Fruit fly (Drosophila melanogaster) whole organism, embryonic: Measurements from ENCODE around the gene CG15602.

ENCODE experiments used
- Atf-2 ChIP-seq: fragments of 200-800 bp; sonication (Bioruptor generic); optimal IDR thresholded peaks from 2 replicates; lab custom pipeline; 2016; ENCODE audit warnings: missing biosample characterization, missing genetic modification characterization
- BEAF-32 ChIP-seq: fragments of 200-800 bp; sonication (Bioruptor generic); optimal IDR thresholded peaks from 3 replicates; lab custom pipeline; 2017; ENCODE audit warnings: missing biosample characterization, missing genetic modification characterization, mild to moderate bottlenecking, moderate library complexity, missing genetic modification reagents
- Bdp1 ChIP-seq: fragments of 200-800 bp; sonication (Bioruptor generic); optimal IDR thresholded peaks from 3 replicates; lab custom pipeline; 2016; ENCODE audit warnings: missing biosample characterization, missing genetic modification characterization
- Blimp-1 ChIP-seq: fragments of 200-800 bp; sonication (Bioruptor generic); optimal IDR thresholded peaks from 3 replicates; lab custom pipeline; 2018; ENCODE audit warnings: missing biosample characterization, missing genetic modification characterization, mild to moderate bottlenecking, moderate library complexity, missing genetic modification reagents
- CG10321 ChIP-seq: fragments of 200-800 bp; sonication (Bioruptor generic); IDR thresholded peaks from 2 replicates; pipeline ENCODE4 v1.3.6; 2022; ENCODE audit warnings: missing biosample characterization, missing genetic modification characterization
- CG10366 ChIP-seq: fragments of 200-800 bp; sonication (Bioruptor generic); IDR thresholded peaks from 2 replicates; pipeline ENCODE4 v1.3.6; 2022; ENCODE audit warnings: missing biosample characterization, missing genetic modification characterization
- CG10959 ChIP-seq: fragments of 200-800 bp; sonication (Bioruptor generic); IDR thresholded peaks from 2 replicates; pipeline ENCODE4 v1.3.6; 2022; ENCODE audit warnings: missing biosample characterization, missing genetic modification characterization
- CG10979 ChIP-seq: fragments of 200-800 bp; sonication (Bioruptor generic); optimal IDR thresholded peaks from 2 replicates; lab custom pipeline; 2018; ENCODE audit warnings: missing biosample characterization, mild to moderate bottlenecking, missing genetic modification characterization, moderate library complexity
- CG11398 ChIP-seq: fragments of 200-800 bp; sonication (Bioruptor generic); optimal IDR thresholded peaks from 2 replicates; lab custom pipeline; 2016; ENCODE audit warnings: missing biosample characterization, missing genetic modification characterization
- CG12299 ChIP-seq: fragments of 200-800 bp; sonication (Bioruptor generic); optimal IDR thresholded peaks from 2 replicates; lab custom pipeline; 2018; ENCODE audit warnings: missing biosample characterization, mild to moderate bottlenecking, missing genetic modification characterization
- CG14860 ChIP-seq: fragments of 200-800 bp; sonication (Bioruptor generic); IDR thresholded peaks from 3 replicates; pipeline ENCODE4 v1.3.6; 2022; ENCODE audit warnings: missing biosample characterization, missing genetic modification characterization; ENCODE audit not compliant: partially characterized antibody
- CG15073 ChIP-seq: fragments of 200-800 bp; sonication (Bioruptor generic); optimal IDR thresholded peaks from 2 replicates; lab custom pipeline; 2016; ENCODE audit warnings: missing biosample characterization, missing genetic modification characterization
- CG1603 ChIP-seq: fragments of 200-800 bp; sonication (Bioruptor generic); optimal IDR thresholded peaks from 2 replicates; lab custom pipeline; 2019; ENCODE audit warnings: missing biosample characterization, mild to moderate bottlenecking, missing genetic modification characterization, moderate library complexity
- CG17328 ChIP-seq: fragments of 200-800 bp; sonication (Bioruptor generic); IDR thresholded peaks from 2 replicates; pipeline ENCODE4 v1.3.6; 2022; ENCODE audit warnings: missing biosample characterization, missing genetic modification characterization
- CG17802 ChIP-seq: fragments of 200-800 bp; sonication (Bioruptor generic); optimal IDR thresholded peaks from 2 replicates; lab custom pipeline; 2018; ENCODE audit warnings: missing biosample characterization, mild to moderate bottlenecking, missing genetic modification characterization, moderate library complexity
- CG3065 ChIP-seq: fragments of 200-800 bp; sonication (Bioruptor generic); optimal IDR thresholded peaks from 2 replicates; lab custom pipeline; 2016; ENCODE audit warnings: missing biosample characterization, missing genetic modification characterization
- CG32532 ChIP-seq: fragments of 200-800 bp; sonication (Bioruptor generic); IDR thresholded peaks from 2 replicates; pipeline ENCODE4 v1.3.6; 2022; ENCODE audit warnings: missing biosample characterization, missing genetic modification characterization
- CG34422 ChIP-seq: fragments of 200-800 bp; sonication (Bioruptor generic); IDR thresholded peaks from 3 replicates; pipeline ENCODE4 v1.3.6; 2022; ENCODE audit warnings: missing biosample characterization, missing genetic modification characterization
- CG4328 ChIP-seq: fragments of 200-800 bp; sonication (Bioruptor generic); optimal IDR thresholded peaks from 3 replicates; lab custom pipeline; 2017; ENCODE audit warnings: missing biosample characterization, missing genetic modification reagents, missing genetic modification characterization
- CG6654 ChIP-seq: fragments of 200-800 bp; sonication (Bioruptor generic); optimal IDR thresholded peaks from 2 replicates; lab custom pipeline; 2017; ENCODE audit warnings: missing biosample characterization, mild to moderate bottlenecking, missing genetic modification characterization
- CG6765 ChIP-seq: fragments of 200-800 bp; sonication (Bioruptor generic); optimal IDR thresholded peaks from 3 replicates; lab custom pipeline; 2017; ENCODE audit warnings: missing biosample characterization, mild to moderate bottlenecking, missing genetic modification characterization
- CG7745 ChIP-seq: fragments of 200-800 bp; sonication (Bioruptor generic); optimal IDR thresholded peaks from 2 replicates; lab custom pipeline; 2018; ENCODE audit warnings: missing biosample characterization, mild to moderate bottlenecking, missing genetic modification characterization, moderate library complexity
- CG8388 ChIP-seq: fragments of 200-800 bp; sonication (Bioruptor generic); optimal IDR thresholded peaks from 2 replicates; lab custom pipeline; 2019; ENCODE audit warnings: missing biosample characterization, mild to moderate bottlenecking, missing genetic modification characterization, moderate library complexity
- CG8924 ChIP-seq: fragments of 200-800 bp; optimal IDR thresholded peaks from 3 replicates; lab custom pipeline; 2019; ENCODE audit warnings: missing biosample characterization, mild to moderate bottlenecking, missing genetic modification characterization, moderate library complexity
- CG9932 ChIP-seq: fragments of 200-800 bp; sonication (Bioruptor generic); IDR thresholded peaks from 2 replicates; pipeline ENCODE4 v1.3.6; 2022; ENCODE audit warnings: missing biosample characterization, missing genetic modification characterization
- Camta ChIP-seq: fragments of 200-800 bp; sonication (Bioruptor generic); optimal IDR thresholded peaks from 2 replicates; lab custom pipeline; 2016; ENCODE audit warnings: missing biosample characterization, missing genetic modification characterization
- HLH4C ChIP-seq: fragments of 200-800 bp; sonication (Bioruptor generic); IDR thresholded peaks from 3 replicates; pipeline ENCODE4 v1.3.6; 2022; ENCODE audit warnings: missing biosample characterization, missing genetic modification characterization; ENCODE audit not compliant: partially characterized antibody
- Med ChIP-seq: fragments of 200-800 bp; sonication (Bioruptor generic); peaks from one replicate; lab custom pipeline; 2016; ENCODE audit warnings: missing biosample characterization, missing genetic modification characterization, mild to moderate bottlenecking, inconsistent platforms, moderate library complexity
- Myb ChIP-seq: fragments of 200-800 bp; sonication (Bioruptor generic); optimal IDR thresholded peaks from 2 replicates; lab custom pipeline; 2016; ENCODE audit warnings: missing biosample characterization, missing genetic modification characterization
- Stat92E ChIP-seq, 3 experiments: fragments of >200 bp in 2 of 3; fragments of 200-800 bp in 1 of 3; sonication (Bioruptor generic) in 1 of 3; optimal IDR thresholded peaks; 2 replicates each; lab custom pipeline; 2017 to 2019; ENCODE audit warnings: missing biosample characterization in 3 of 3, missing genetic modification characterization in 3 of 3, mild to moderate bottlenecking in 1 of 3, moderate library complexity in 1 of 3
- ato ChIP-seq: fragments of 200-800 bp; sonication (Bioruptor generic); IDR thresholded peaks from 2 replicates; pipeline ENCODE4 v1.3.6; 2022; ENCODE audit warnings: missing biosample characterization, missing genetic modification characterization; ENCODE audit not compliant: partially characterized antibody
- bowl ChIP-seq: fragments of 200-800 bp; sonication (Bioruptor generic); IDR thresholded peaks from 2 replicates; pipeline ENCODE4 v1.3.6; 2022; ENCODE audit warnings: missing biosample characterization, missing genetic modification characterization
- fd102C ChIP-seq: fragments of 200-800 bp; sonication (Bioruptor generic); optimal IDR thresholded peaks from 2 replicates; lab custom pipeline; 2018; ENCODE audit warnings: missing biosample characterization, mild to moderate bottlenecking, missing genetic modification characterization, moderate library complexity
- fru ChIP-seq: fragments of >200 bp; optimal IDR thresholded peaks from 2 replicates; lab custom pipeline; 2017
- gem ChIP-seq: fragments of 200-800 bp; sonication (Bioruptor generic); optimal IDR thresholded peaks from 2 replicates; lab custom pipeline; 2019; ENCODE audit warnings: missing biosample characterization, mild to moderate bottlenecking, missing genetic modification characterization, moderate library complexity
- gsb-n ChIP-seq: fragments of 200-800 bp; sonication (Bioruptor generic); optimal IDR thresholded peaks from 3 replicates; lab custom pipeline; 2018; ENCODE audit warnings: missing biosample characterization, mild to moderate bottlenecking, missing genetic modification characterization
- jing ChIP-seq: fragments of 200-800 bp; sonication (Bioruptor generic); optimal IDR thresholded peaks from 2 replicates; lab custom pipeline; 2018; ENCODE audit warnings: missing biosample characterization, mild to moderate bottlenecking, missing genetic modification characterization
- jumu ChIP-seq: fragments of 200-800 bp; sonication (Bioruptor generic); optimal IDR thresholded peaks from 3 replicates; lab custom pipeline; 2016; ENCODE audit warnings: missing biosample characterization, missing genetic modification characterization
- sc ChIP-seq, 3 experiments: fragments of >200 bp in 2 of 3; fragments of 200-800 bp in 1 of 3; sonication (Bioruptor generic) in 1 of 3; optimal IDR thresholded peaks; 2 replicates in 2 of 3; 3 replicates in 1 of 3; lab custom pipeline; 2017; ENCODE audit warnings: mild to moderate bottlenecking in 1 of 3, missing biosample characterization in 1 of 3, missing genetic modification characterization in 1 of 3, missing genetic modification reagents in 1 of 3
- sens ChIP-seq: fragments of 200-800 bp; sonication (Bioruptor generic); peaks from one replicate; lab custom pipeline; 2016; ENCODE audit warnings: missing biosample characterization, missing genetic modification characterization
- sens-2 ChIP-seq: fragments of 200-800 bp; sonication (Bioruptor generic); IDR thresholded peaks from 2 replicates; pipeline ENCODE4 v1.3.6; 2022; ENCODE audit warnings: missing biosample characterization, missing genetic modification characterization
- seq ChIP-seq: fragments of 200-800 bp; sonication (Bioruptor generic); IDR thresholded peaks from 2 replicates; pipeline ENCODE4 v1.3.6; 2022; ENCODE audit warnings: missing biosample characterization, missing genetic modification characterization
- stwl ChIP-seq: fragments of 200-800 bp; sonication (Bioruptor generic); optimal IDR thresholded peaks from 3 replicates; lab custom pipeline; 2018; ENCODE audit warnings: missing biosample characterization, mild to moderate bottlenecking, missing genetic modification characterization, moderate library complexity
- tap ChIP-seq: fragments of 200-800 bp; optimal IDR thresholded peaks from 3 replicates; lab custom pipeline; 2019; ENCODE audit warnings: missing biosample characterization, mild to moderate bottlenecking, missing genetic modification characterization, moderate library complexity
- tll ChIP-seq, 2 experiments: fragments of 200-800 bp in 1 of 2; fragments of >200 bp in 1 of 2; sonication (Bioruptor generic) in 1 of 2; optimal IDR thresholded peaks; 2 replicates each; lab custom pipeline; 2017 to 2019; ENCODE audit warnings: missing biosample characterization in 2 of 2, missing genetic modification characterization in 2 of 2, mild to moderate bottlenecking in 1 of 2, moderate library complexity in 1 of 2
- trh ChIP-seq: fragments of 200-800 bp; sonication (Bioruptor generic); optimal IDR thresholded peaks from 2 replicates; lab custom pipeline; 2016; ENCODE audit warnings: missing biosample characterization, missing genetic modification characterization
- tx ChIP-seq: fragments of 200-800 bp; sonication (Bioruptor generic); optimal IDR thresholded peaks from 2 replicates; lab custom pipeline; 2016; ENCODE audit warnings: missing biosample characterization, missing genetic modification characterization
- vfl ChIP-seq: fragments of 200-800 bp; sonication (Bioruptor generic); optimal IDR thresholded peaks from 2 replicates; lab custom pipeline; 2016; ENCODE audit warnings: missing biosample characterization, missing genetic modification characterization
- zf30C ChIP-seq: fragments of 200-800 bp; sonication (Bioruptor generic); optimal IDR thresholded peaks from 3 replicates; lab custom pipeline; 2018; ENCODE audit warnings: missing biosample characterization, mild to moderate bottlenecking, missing genetic modification characterization

Gene CG15602

DNA sequence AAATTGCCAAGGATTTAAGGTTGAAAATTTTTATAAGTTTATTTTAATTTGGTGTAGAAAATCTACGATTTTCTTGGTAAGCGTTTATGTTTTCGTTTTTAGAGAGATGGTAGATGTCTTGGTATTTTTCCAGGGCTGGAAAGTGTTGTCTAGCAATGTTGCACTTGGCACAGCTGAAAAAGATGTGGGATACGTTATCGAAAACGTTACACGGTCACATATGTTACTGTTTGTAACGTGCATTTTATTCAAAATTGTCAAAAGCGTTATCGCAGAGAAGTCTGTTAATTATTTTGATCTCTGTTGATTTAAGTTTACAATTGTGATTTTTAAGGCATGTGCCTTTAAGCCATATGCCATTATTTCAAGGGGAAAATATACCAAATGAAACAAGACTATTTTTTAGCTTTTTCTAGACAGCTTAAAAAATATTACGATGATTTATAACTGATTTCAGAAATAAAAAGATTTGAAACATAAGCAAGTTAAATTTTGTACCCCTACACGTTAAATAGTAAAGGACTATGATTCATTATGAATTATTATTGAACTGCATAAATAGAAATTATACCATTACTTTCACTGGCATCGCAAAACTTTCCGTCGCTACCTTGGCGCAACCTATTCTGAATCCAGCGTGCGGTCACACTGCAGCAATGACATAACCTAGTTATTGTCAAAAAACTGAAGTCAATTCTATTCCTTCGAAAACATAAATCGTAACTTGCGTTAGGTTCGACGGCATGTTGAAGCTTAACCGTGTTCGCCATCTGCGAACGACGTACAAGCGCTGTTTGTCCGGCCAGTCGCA, 13.6 kb upstream of the CG15602 start, which contains the start of the genes Paf-AHalpha and mRpS30 (continued):
- no peak for TF ChIP-seq Blimp-1 (GFP tag; lab: Kevin White, UChicago)
- no peak for TF ChIP-seq CG8924 (tag; lab: Kevin White, UChicago)
- TF ChIP-seq CG12299, result no peak
- no peak for TF ChIP-seq CG14860 (GFP tag; lab: Robert Waterston, UW)
- TF ChIP-seq jumu (GFP tag; lab: Kevin White, UChicago), result no peak
- no peak for TF ChIP-seq trh
- no peak for TF ChIP-seq vfl (GFP tag; lab: Kevin White, UChicago)
- peak; percentile 31; the same call in 1 of the 2 replicates for TF ChIP-seq CG9932 (GFP tag; lab: Robert Waterston, UW)
- no peak for TF ChIP-seq CG10959 (GFP tag; lab: Robert Waterston, UW)
- TF ChIP-seq ato (GFP tag; lab: Robert Waterston, UW), result no peak
- no peak for TF ChIP-seq CG7745 (tag; lab: Kevin White, UChicago)
- TF ChIP-seq CG32532, result no peak
- no peak for TF ChIP-seq Stat92E (GFP tag; optimal IDR thresholded peaks at IDR 0.05; lab: Kevin White, UChicago)
- TF ChIP-seq CG6654 (GFP tag; lab: Kevin White, UChicago), result no peak
- TF ChIP-seq CG15073 (GFP tag; lab: Kevin White, UChicago), result no peak
- no peak for TF ChIP-seq bowl (GFP tag; lab: Robert Waterston, UW)
- no peak for TF ChIP-seq CG8388 (GFP tag; lab: Kevin White, UChicago)
- TF ChIP-seq Myb (GFP tag; lab: Kevin White, UChicago), result peak; percentile 94
- TF ChIP-seq stwl (tag; lab: Kevin White, UChicago), result peak; percentile 9
- no peak for TF ChIP-seq CG10979 (tag; lab: Kevin White, UChicago)
- no peak for TF ChIP-seq sc (optimal IDR thresholded peaks at IDR 0.05; lab: Kevin White, UChicago)
- no peak for TF ChIP-seq sc (GFP tag; optimal IDR thresholded peaks at IDR 0.05; lab: Kevin White, UChicago)
- peak in 1 of 2 experiments; percentile 61 for TF ChIP-seq tll (GFP tag; optimal IDR thresholded peaks at IDR 0.05; lab: Kevin White, UChicago)
- TF ChIP-seq gsb-n (tag; lab: Kevin White, UChicago), result no peak
- peak; percentile 72 for TF ChIP-seq sens (GFP tag; lab: Kevin White, UChicago)
- TF ChIP-seq CG10366 (GFP tag; lab: Robert Waterston, UW), result no peak
- no peak for TF ChIP-seq seq (GFP tag; lab: Robert Waterston, UW)
- no peak for TF ChIP-seq jing
- TF ChIP-seq CG17328 (GFP tag; lab: Robert Waterston, UW), result no peak
- TF ChIP-seq BEAF-32, result peak; percentile 51
- TF ChIP-seq fd102C, result no peak
- TF ChIP-seq CG17802 (tag; lab: Kevin White, UChicago), result no peak
- TF ChIP-seq gem (tag; lab: Kevin White, UChicago), result no peak
- no peak for TF ChIP-seq zf30C (GFP tag; lab: Kevin White, UChicago)
- TF ChIP-seq tap (tag; lab: Kevin White, UChicago), result no peak
- TF ChIP-seq Med, result no peak
- TF ChIP-seq Atf-2, result no peak
- TF ChIP-seq tx (GFP tag; lab: Kevin White, UChicago), result no peak
- TF ChIP-seq CG10321 (GFP tag; lab: Robert Waterston, UW), result no peak
- no peak for TF ChIP-seq Camta (GFP tag; lab: Kevin White, UChicago)
- no peak for TF ChIP-seq HLH4C (GFP tag; lab: Robert Waterston, UW)
- peak; percentile 99 for TF ChIP-seq CG1603 (tag; lab: Kevin White, UChicago)
- TF ChIP-seq Bdp1 (GFP tag; lab: Kevin White, UChicago), result no peak
- no peak for TF ChIP-seq CG4328
- no peak for TF ChIP-seq sens-2
- no peak for TF ChIP-seq CG11398 (GFP tag; lab: Kevin White, UChicago)
- TF ChIP-seq CG6765 (GFP tag; lab: Kevin White, UChicago), result no peak
- TF ChIP-seq fru (lab: Kevin White, UChicago), result no peak
- no peak for TF ChIP-seq CG34422
- no peak for TF ChIP-seq CG3065 (GFP tag; lab: Kevin White, UChicago)
